Fruit fly (Drosophila melanogaster) whole organism, wandering third instar larva: ENCODE data around the gene Psf3.

Experiments used
- Abd-B ChIP-seq: fragments of >200 bp; optimal IDR thresholded peaks from 2 replicates; lab custom pipeline; 2017; ENCODE audit warnings: missing biosample characterization, missing genetic modification characterization
- CG32264 ChIP-seq: fragments of 200-800 bp; sonication (Bioruptor generic); optimal IDR thresholded peaks from 2 replicates; lab custom pipeline; 2016; ENCODE audit warnings: missing biosample characterization, missing genetic modification characterization
- CG9705 ChIP-seq: fragments of 200-800 bp; sonication (Bioruptor generic); optimal IDR thresholded peaks from 2 replicates; lab custom pipeline; 2018; ENCODE audit warnings: missing biosample characterization, mild to moderate bottlenecking, missing genetic modification characterization
- CrebA ChIP-seq: fragments of 200-800 bp; sonication (Bioruptor generic); optimal IDR thresholded peaks from 2 replicates; lab custom pipeline; 2016; ENCODE audit warnings: missing biosample characterization, mild to moderate bottlenecking, missing genetic modification characterization, borderline replicate concordance
- Dfd ChIP-seq: fragments of >200 bp; optimal IDR thresholded peaks from 2 replicates; lab custom pipeline; 2017; ENCODE audit warnings: missing biosample characterization, missing genetic modification characterization
- Dif ChIP-seq: fragments of 200-275, 200-300 bp; sonication (Bioruptor generic); optimal IDR thresholded peaks from 2 replicates; lab custom pipeline; 2018; ENCODE audit warnings: missing biosample characterization, missing genetic modification characterization; ENCODE audit not compliant: partially characterized antibody
- GATAd ChIP-seq: sonication (Bioruptor generic); optimal IDR thresholded peaks from 2 replicates; lab custom pipeline; 2016; ENCODE audit warnings: missing biosample characterization, missing genetic modification characterization
- Hnf4 ChIP-seq: fragments of 200-800 bp; sonication (Bioruptor generic); optimal IDR thresholded peaks from 2 replicates; lab custom pipeline; 2016; ENCODE audit warnings: missing biosample characterization, mild to moderate bottlenecking, missing genetic modification characterization
- Hr78 ChIP-seq: fragments of >200 bp; optimal IDR thresholded peaks from 2 replicates; lab custom pipeline; 2017; ENCODE audit warnings: missing biosample characterization, missing genetic modification characterization
- Hr83 ChIP-seq: fragments of 200-300 bp; sonication (Bioruptor generic); optimal IDR thresholded peaks from 2 replicates; lab custom pipeline; 2016; ENCODE audit warnings: missing biosample characterization, mild to moderate bottlenecking, missing genetic modification characterization, moderate library complexity; ENCODE audit not compliant: poor library complexity, severe bottlenecking
- Jra ChIP-seq: sonication (Bioruptor generic); optimal IDR thresholded peaks from 2 replicates; lab custom pipeline; 2016; ENCODE audit warnings: missing biosample characterization, missing genetic modification characterization
- Mio ChIP-seq: sonication (Bioruptor generic); optimal IDR thresholded peaks from 2 replicates; lab custom pipeline; 2016; ENCODE audit warnings: missing biosample characterization, missing genetic modification characterization
- Myc ChIP-seq: fragments of >200 bp; optimal IDR thresholded peaks from 2 replicates; lab custom pipeline; 2017
- N ChIP-seq: fragments of >200 bp; optimal IDR thresholded peaks from 2 replicates; lab custom pipeline; 2018; ENCODE audit warnings: missing biosample characterization, missing external identifiers, missing genetic modification characterization
- OdsH ChIP-seq: fragments of 200-800 bp; sonication (Bioruptor generic); optimal IDR thresholded peaks from 2 replicates; lab custom pipeline; 2016; ENCODE audit warnings: missing biosample characterization, mild to moderate bottlenecking, missing genetic modification characterization
- Rel ChIP-seq, 2 experiments: fragments of 200-800 bp; sonication (Bioruptor generic) in 1 of 2; optimal IDR thresholded peaks; 2 replicates in 1 of 2; 3 replicates in 1 of 2; lab custom pipeline; 2016 to 2019; ENCODE audit warnings: mild to moderate bottlenecking in 2 of 2, missing biosample characterization in 2 of 2, missing genetic modification characterization in 2 of 2, moderate library complexity in 1 of 2
- Sp1 ChIP-seq: fragments of 200-800 bp; sonication (Bioruptor generic); optimal IDR thresholded peaks from 3 replicates; lab custom pipeline; 2019; ENCODE audit warnings: missing biosample characterization, mild to moderate bottlenecking, missing genetic modification characterization, moderate library complexity
- Vsx2 ChIP-seq: fragments of 200-300, 225-300 bp; sonication (Bioruptor generic); optimal IDR thresholded peaks from 2 replicates; lab custom pipeline; 2018; ENCODE audit warnings: missing biosample characterization, missing genetic modification characterization; ENCODE audit not compliant: partially characterized antibody
- brk ChIP-seq: fragments of 200-800 bp; sonication (Bioruptor generic); optimal IDR thresholded peaks from 2 replicates; lab custom pipeline; 2016; ENCODE audit warnings: missing biosample characterization, mild to moderate bottlenecking, missing genetic modification characterization
- dsf ChIP-seq: sonication (Bioruptor generic); optimal IDR thresholded peaks from 2 replicates; lab custom pipeline; 2016; ENCODE audit warnings: missing biosample characterization, missing genetic modification characterization, borderline replicate concordance
- ey ChIP-seq: fragments of 200-800 bp; sonication (Bioruptor generic); optimal IDR thresholded peaks from 2 replicates; lab custom pipeline; 2016; ENCODE audit warnings: missing biosample characterization, missing genetic modification characterization
- fru ChIP-seq: fragments of 200-800 bp; sonication (Bioruptor generic); optimal IDR thresholded peaks from 3 replicates; lab custom pipeline; 2016; ENCODE audit warnings: missing biosample characterization, mild to moderate bottlenecking, missing genetic modification characterization
- h ChIP-seq: fragments of 200-800 bp; sonication (Bioruptor generic); optimal IDR thresholded peaks from 3 replicates; lab custom pipeline; 2016; ENCODE audit warnings: missing biosample characterization, mild to moderate bottlenecking, missing genetic modification characterization
- jim ChIP-seq: fragments of 175-275, 200-325 bp; sonication (Bioruptor generic); optimal IDR thresholded peaks from 2 replicates; lab custom pipeline; 2016; ENCODE audit warnings: missing biosample characterization, mild to moderate bottlenecking, missing genetic modification characterization
- lola ChIP-seq: fragments of >200 bp; optimal IDR thresholded peaks from 2 replicates; lab custom pipeline; 2017; ENCODE audit warnings: missing biosample characterization, missing genetic modification characterization
- pan ChIP-seq: fragments of >200 bp; optimal IDR thresholded peaks from 2 replicates; lab custom pipeline; 2017
- psq ChIP-seq: fragments of 200-800 bp; sonication (Bioruptor generic); optimal IDR thresholded peaks from 3 replicates; lab custom pipeline; 2017; ENCODE audit warnings: missing biosample characterization, mild to moderate bottlenecking, missing genetic modification characterization, moderate library complexity
- rgr ChIP-seq: fragments of 200-800 bp; sonication (Bioruptor generic); optimal IDR thresholded peaks from 3 replicates; lab custom pipeline; 2016; ENCODE audit warnings: missing biosample characterization, mild to moderate bottlenecking, missing genetic modification characterization
- sage ChIP-seq: fragments of 200-800 bp; sonication (Bioruptor generic); optimal IDR thresholded peaks from 2 replicates; lab custom pipeline; 2016; ENCODE audit warnings: missing biosample characterization, mild to moderate bottlenecking, missing genetic modification characterization
- sv ChIP-seq: fragments of 200-800 bp; sonication (Bioruptor generic); optimal IDR thresholded peaks from 3 replicates; lab custom pipeline; 2016; ENCODE audit warnings: missing biosample characterization, missing genetic modification characterization
- tai ChIP-seq: sonication (Bioruptor generic); optimal IDR thresholded peaks from 2 replicates; lab custom pipeline; 2016; ENCODE audit warnings: missing biosample characterization, missing genetic modification characterization
- usp ChIP-seq: fragments of >200 bp; optimal IDR thresholded peaks from 2 replicates; lab custom pipeline; 2017; ENCODE audit warnings: missing biosample characterization, missing genetic modification characterization
- woc ChIP-seq: sonication (Bioruptor generic); optimal IDR thresholded peaks from 2 replicates; lab custom pipeline; 2016; ENCODE audit warnings: missing biosample characterization, mild to moderate bottlenecking, missing genetic modification characterization

The Psf3 gene

DNA sequence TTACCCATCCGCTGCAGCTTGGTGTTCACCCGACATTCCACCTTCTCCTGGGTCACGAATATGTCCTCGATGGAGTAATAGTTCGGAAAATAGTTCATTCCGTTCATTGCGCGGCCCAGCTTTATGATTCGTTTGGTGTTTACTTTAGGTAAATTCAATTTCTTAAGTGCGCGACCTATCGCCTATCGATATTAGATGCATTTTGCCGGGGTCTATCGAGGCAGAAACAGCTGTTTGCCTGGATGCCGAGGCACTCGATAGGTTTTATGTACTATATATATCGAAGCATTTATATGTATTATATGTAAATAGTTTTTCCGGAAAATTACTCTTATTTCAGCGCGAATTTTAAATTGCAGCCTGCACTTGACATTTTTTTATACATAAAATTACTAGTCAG lies 714 bp downstream of the Psf3 start:
- TF ChIP-seq Myc (lab: Kevin White, UChicago) (no peak), Rel (GFP tag; optimal IDR thresholded peaks at IDR 0.05; lab: Kevin White, UChicago) (no peak), Rel (tag; optimal IDR thresholded peaks at IDR 0.05; lab: Kevin White, UChicago) (no peak), Dfd (no peak), psq (GFP tag; lab: Kevin White, UChicago) (no peak), N (GFP tag; lab: Kevin White, UChicago) (no peak), jim (GFP tag; lab: Kevin White, UChicago) (no peak), fru (no peak)

DNA sequence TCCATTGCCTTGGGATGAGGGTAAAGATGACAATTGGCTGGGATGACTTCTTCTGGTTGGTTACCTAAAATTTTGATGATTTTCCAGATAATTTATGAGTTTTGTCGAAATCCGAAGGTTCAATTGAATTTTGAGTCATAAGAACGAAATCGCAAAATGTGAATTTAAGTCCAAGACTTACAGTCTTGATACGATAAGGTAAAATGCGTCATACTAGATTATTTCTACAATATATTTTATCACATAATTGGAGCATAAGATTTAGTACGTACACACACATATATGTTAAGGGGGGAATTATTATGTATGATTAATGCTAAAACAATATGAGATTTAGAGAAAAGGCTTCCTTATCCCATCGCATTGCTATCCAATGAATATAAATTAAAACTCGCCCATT lies 4.4 kb downstream of the Psf3 start, which contains the start of gene CG32681:
Gene CG32681, minus strand, starts transcription at position 101 of the 400 bp plus-strand sequence.
- no peak for TF ChIP-seq ey (GFP tag; lab: Kevin White, UChicago)
- no peak for TF ChIP-seq psq (GFP tag; lab: Kevin White, UChicago)
- no peak for TF ChIP-seq CG9705 (GFP tag; lab: Kevin White, UChicago)
- TF ChIP-seq Hr78 (GFP tag; lab: Kevin White, UChicago), result no peak
- TF ChIP-seq Mio (GFP tag; lab: Kevin White, UChicago), result no peak
- no peak for TF ChIP-seq GATAd (GFP tag; lab: Kevin White, UChicago)
- no peak for TF ChIP-seq Dfd
- no peak for TF ChIP-seq Vsx2 (GFP tag; lab: Kevin White, UChicago)
- no peak for TF ChIP-seq CrebA (GFP tag; lab: Kevin White, UChicago)
- TF ChIP-seq Rel (GFP tag; optimal IDR thresholded peaks at IDR 0.05; lab: Kevin White, UChicago), result no peak
- no peak for TF ChIP-seq Rel (tag; optimal IDR thresholded peaks at IDR 0.05; lab: Kevin White, UChicago)
- TF ChIP-seq usp (GFP tag; lab: Kevin White, UChicago), result no peak

DNA sequence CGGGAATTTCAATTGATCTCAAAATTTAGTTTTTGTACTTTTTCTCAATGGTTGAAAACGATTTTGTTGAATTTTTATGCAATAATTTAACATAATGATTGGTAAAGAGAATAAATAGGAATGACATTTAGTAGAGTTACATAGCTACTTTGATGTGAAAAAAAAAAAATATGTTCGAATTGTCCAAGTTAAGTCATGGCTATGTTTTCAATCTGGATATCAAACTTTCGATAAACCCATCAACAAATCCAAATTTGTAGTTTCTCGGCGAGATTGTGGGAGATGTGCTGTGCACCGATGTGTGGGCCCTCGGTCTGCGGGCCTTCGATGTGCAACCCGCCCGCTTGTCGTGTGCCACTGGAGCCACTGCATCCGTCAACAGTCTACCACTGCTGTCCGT lies 10.4 kb downstream of the Psf3 start, which contains the start of the genes CG32686 and CG2898:
Gene CG32686, minus strand, starts transcription at position 101 of the 400 bp plus-strand sequence.
Gene CG2898, plus strand, starts transcription at position 159 of the 400 bp plus-strand sequence.
- TF ChIP-seq tai (no peak), CG32264 (GFP tag; lab: Kevin White, UChicago) (no peak), lola (GFP tag; lab: Kevin White, UChicago) (no peak), Hr83 (no peak), Jra (GFP tag; lab: Kevin White, UChicago) (no peak), Rel (GFP tag; optimal IDR thresholded peaks at IDR 0.05; lab: Kevin White, UChicago) (no peak), Rel (tag; optimal IDR thresholded peaks at IDR 0.05; lab: Kevin White, UChicago) (no peak), CG9705 (GFP tag; lab: Kevin White, UChicago) (no peak), N (GFP tag; lab: Kevin White, UChicago) (no peak), ey (GFP tag; lab: Kevin White, UChicago) (no peak), sv (GFP tag; lab: Kevin White, UChicago) (no peak), GATAd (GFP tag; lab: Kevin White, UChicago) (no peak), Abd-B (no peak), rgr (GFP tag; lab: Kevin White, UChicago) (no peak), sage (GFP tag; lab: Kevin White, UChicago) (no peak), fru (no peak), OdsH (GFP tag; lab: Kevin White, UChicago) (no peak), Sp1 (GFP tag; lab: Kevin White, UChicago) (no peak)
- TF ChIP-seq, all 38 proteins: peak for 0

DNA sequence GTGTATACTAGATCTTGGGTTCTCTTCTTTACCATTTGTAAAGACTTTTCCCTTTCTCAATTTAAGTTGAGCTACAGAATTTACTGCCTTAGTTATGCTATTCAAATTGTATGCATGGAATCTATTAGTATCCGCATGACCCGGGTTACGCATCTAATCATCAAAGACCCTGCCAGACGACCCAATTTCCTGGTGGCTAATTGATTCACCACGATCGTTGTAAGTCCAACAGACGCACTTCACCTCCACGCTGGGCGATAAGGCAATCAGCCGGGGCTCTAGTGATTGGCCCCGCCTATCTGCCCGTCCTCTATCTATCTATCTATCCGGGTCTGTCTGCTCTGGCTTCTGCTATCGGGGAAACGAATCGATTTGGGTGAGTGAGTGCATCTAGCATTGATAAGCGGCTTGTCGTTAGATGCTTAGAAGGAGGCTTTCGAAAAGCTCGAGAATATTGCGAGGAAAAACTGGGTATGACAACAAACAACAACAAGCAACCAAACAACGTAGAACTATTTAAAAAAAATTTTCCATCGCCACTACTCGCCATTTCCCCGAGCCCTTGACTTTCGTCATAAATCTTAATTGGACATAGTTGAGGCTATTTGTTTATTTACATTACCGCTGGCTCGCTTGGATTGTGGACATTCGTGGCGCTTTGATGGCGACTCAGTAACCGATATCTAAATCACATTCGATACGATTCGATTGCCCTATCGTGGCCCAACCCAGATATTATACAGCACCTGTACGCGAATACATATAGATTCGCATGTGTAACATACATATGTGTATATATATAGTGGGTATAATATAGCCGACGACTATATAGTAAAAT lies 15.2 kb downstream of the Psf3 start:
- TF ChIP-seq Dif (no peak), Hr83 (no peak), Vsx2 (GFP tag; lab: Kevin White, UChicago) (no peak), lola (GFP tag; lab: Kevin White, UChicago) (no peak), Abd-B (no peak), pan (no peak), Myc (lab: Kevin White, UChicago) (no peak), h (GFP tag; lab: Kevin White, UChicago) (no peak), Rel (GFP tag; optimal IDR thresholded peaks at IDR 0.05; lab: Kevin White, UChicago) (no peak), Rel (tag; optimal IDR thresholded peaks at IDR 0.05; lab: Kevin White, UChicago) (no peak), GATAd (GFP tag; lab: Kevin White, UChicago) (no peak), brk (no peak), sage (GFP tag; lab: Kevin White, UChicago) (no peak), CrebA (GFP tag; lab: Kevin White, UChicago) (no peak), Hnf4 (GFP tag; lab: Kevin White, UChicago) (no peak), Dfd (no peak), woc (GFP tag; lab: Kevin White, UChicago) (no peak), usp (GFP tag; lab: Kevin White, UChicago) (no peak), OdsH (GFP tag; lab: Kevin White, UChicago) (no peak), fru (no peak), dsf (GFP tag; lab: Kevin White, UChicago) (no peak)
- TF ChIP-seq, all 38 proteins: peak for 0
